Worm (Caenorhabditis elegans) whole organism, midembryonic: ENCODE measurements around the gene irld-36.
"Not testable (repeated sequence)": the region's sequence is repeated elsewhere in the genome, so short reads cannot be mapped to it uniquely, and the experiment has no call there.

Experiments used
- T22C8.4 ChIP-seq: fragments of 200-800 bp; sonication (Bioruptor generic); IDR thresholded peaks from 2 replicates; pipeline ENCODE4 v1.3.6; 2022; ENCODE audit warnings: missing genetic modification characterization, missing compliant biosample characterization
- cog-1 ChIP-seq: sonication (generic microtip); optimal IDR thresholded peaks from 2 replicates; lab custom pipeline; 2016; ENCODE audit warnings: missing genetic modification characterization, missing compliant biosample characterization
- flt-1 ChIP-seq: fragments of 200-800 bp; sonication (Bioruptor generic); IDR thresholded peaks from 2 replicates; pipeline ENCODE4 v1.3.6; 2022; ENCODE audit warnings: missing genetic modification characterization, missing compliant biosample characterization
- klf-2 ChIP-seq: fragments of 200-800 bp; sonication (Bioruptor generic); conservative IDR thresholded peaks from 2 replicates; pipeline ENCODE4 v1.3.6; 2022; ENCODE audit warnings: missing genetic modification reagents, missing genetic modification characterization, missing compliant biosample characterization
- med-1 ChIP-seq: sonication (generic microtip); optimal IDR thresholded peaks from 2 replicates; lab custom pipeline; 2017; ENCODE audit warnings: missing genetic modification characterization, mild to moderate bottlenecking, missing compliant biosample characterization, antibody characterized with exemption, missing genetic modification reagents; ENCODE audit not compliant: insufficient read depth
- ref-1 ChIP-seq: fragments of 200-800 bp; sonication (Bioruptor generic); conservative IDR thresholded peaks from 2 replicates; pipeline ENCODE4 v1.3.6; 2022; ENCODE audit warnings: missing genetic modification reagents, missing genetic modification characterization, missing compliant biosample characterization
- tab-1 ChIP-seq: fragments of 200-800 bp; sonication (Bioruptor generic); IDR thresholded peaks from 2 replicates; pipeline ENCODE4 v1.3.6; 2022; ENCODE audit warnings: missing genetic modification characterization, missing compliant biosample characterization
- ztf-23 ChIP-seq: fragments of 200-800 bp; sonication (Bioruptor generic); IDR thresholded peaks from 2 replicates; pipeline ENCODE4 v1.3.6; 2022; ENCODE audit warnings: missing genetic modification reagents, missing genetic modification characterization, missing compliant biosample characterization
- ztf-29 ChIP-seq: fragments of 200-800 bp; sonication (Bioruptor generic); IDR thresholded peaks from 2 replicates; pipeline ENCODE4 v1.3.6; 2022; ENCODE audit warnings: missing genetic modification reagents, missing genetic modification characterization, missing compliant biosample characterization

The irld-36 gene

DNA sequence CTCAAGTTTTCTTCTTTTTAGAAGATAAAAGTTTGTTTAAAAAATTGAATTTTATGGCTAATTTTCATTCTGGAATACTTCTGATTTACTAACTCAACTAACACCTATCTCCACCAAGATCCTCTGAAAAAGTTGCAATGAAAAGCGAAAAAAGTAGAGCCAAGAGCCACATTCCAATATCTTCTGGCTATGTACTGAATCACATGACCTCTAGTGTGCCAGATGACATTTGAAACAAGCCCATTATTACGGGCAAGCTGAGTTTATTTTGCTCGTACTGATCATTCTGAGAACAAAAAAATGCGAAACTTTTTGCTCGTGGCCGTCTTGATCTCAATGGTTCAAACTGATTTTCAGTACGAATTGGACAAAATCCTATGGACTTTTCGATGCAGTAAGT is at the start of gene irld-36:
irld-36 (plus strand) TSS at position 301 of the 400 bp plus-strand sequence.
- TF ChIP-seq ref-1 (no peak), klf-2 (GFP tag; lab: Robert Waterston, UW) (no peak), cog-1 (tag; lab: Kevin White, UChicago) (no peak), med-1 (no peak), flt-1 (GFP tag; lab: Robert Waterston, UW) (no peak), T22C8.4 (GFP tag; lab: Robert Waterston, UW) (no peak), tab-1 (GFP tag; lab: Robert Waterston, UW) (no peak), ztf-29 (no peak), ztf-23 (GFP tag; lab: Robert Waterston, UW) (no peak)

DNA sequence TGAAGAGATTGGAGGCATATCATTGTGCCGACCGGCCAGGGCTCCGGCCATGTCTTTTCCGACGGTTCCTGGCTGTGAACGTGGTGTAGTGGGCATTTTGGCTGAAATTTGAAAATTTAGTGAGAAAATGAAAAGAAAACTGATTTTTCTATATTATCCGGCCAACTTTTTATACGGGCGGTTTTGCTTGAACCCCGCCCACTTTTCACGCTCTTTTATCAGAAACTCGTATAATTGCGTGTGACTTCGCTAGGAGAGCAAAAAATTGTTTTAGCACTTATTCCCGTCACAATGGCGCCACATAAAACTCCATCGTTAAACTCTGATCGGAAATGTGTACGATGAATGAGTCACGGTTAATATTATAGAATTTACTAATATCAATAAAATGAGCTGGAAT is 47.0 kb upstream of the irld-36 start, which contains the start of gene C08E3.13:
C08E3.13 (minus strand) TSS at position 101 of the 400 bp plus-strand sequence.
- TF ChIP-seq cog-1 (tag; lab: Kevin White, UChicago); med-1; flt-1 (GFP tag; lab: Robert Waterston, UW): not testable (repeated sequence)

DNA sequence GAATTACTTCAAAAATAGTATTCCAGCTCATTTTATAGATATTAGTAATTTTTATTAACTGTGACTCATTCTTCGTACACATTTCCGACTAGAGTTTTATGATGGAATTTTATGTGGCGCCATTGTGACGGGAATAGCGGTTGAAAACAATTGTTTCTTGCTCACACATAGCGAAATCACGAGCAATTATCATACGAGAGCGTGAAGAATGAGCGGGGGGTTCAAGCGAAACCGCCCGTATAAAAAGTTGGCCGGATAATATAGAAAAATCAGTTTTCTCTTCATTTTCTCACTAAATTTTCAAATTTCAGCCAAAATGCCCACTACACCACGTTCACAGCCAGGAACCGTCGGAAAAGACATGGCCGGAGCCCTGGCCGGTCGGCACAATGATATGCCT is 45.7 kb upstream of the irld-36 start, which contains the start of gene C08E3.1:
C08E3.1 (plus strand) TSS at position 301 of the 400 bp plus-strand sequence.
- TF ChIP-seq ref-1; klf-2 (GFP tag; lab: Robert Waterston, UW); ztf-23 (GFP tag; lab: Robert Waterston, UW): not testable (repeated sequence)

DNA sequence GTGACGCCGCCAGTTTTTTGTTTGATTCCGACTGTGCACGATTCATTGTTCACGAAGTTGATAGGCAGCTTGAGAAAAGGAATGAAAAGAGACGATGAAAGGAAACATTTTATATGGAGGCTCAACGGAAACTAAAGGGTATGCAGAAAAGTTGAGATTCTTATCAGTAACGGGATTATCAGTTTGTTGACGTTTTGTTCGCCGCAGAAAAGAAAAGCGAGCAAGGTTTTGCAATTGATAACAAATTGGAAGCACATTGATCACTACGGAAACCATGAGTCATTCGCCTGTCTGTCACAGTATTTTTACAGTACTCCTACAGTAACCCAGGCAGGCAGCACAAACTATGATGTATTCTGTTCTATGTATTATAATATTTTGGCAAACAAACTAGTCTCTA is 43.2 kb upstream of the irld-36 start:
- TF ChIP-seq tab-1 (GFP tag; lab: Robert Waterston, UW) (no peak), T22C8.4 (GFP tag; lab: Robert Waterston, UW) (no peak), ztf-29 (no peak), ztf-23 (GFP tag; lab: Robert Waterston, UW) (no peak), ref-1 (no peak), med-1 (no peak), cog-1 (tag; lab: Kevin White, UChicago) (no peak), klf-2 (GFP tag; lab: Robert Waterston, UW) (no peak), flt-1 (GFP tag; lab: Robert Waterston, UW) (no peak)

DNA sequence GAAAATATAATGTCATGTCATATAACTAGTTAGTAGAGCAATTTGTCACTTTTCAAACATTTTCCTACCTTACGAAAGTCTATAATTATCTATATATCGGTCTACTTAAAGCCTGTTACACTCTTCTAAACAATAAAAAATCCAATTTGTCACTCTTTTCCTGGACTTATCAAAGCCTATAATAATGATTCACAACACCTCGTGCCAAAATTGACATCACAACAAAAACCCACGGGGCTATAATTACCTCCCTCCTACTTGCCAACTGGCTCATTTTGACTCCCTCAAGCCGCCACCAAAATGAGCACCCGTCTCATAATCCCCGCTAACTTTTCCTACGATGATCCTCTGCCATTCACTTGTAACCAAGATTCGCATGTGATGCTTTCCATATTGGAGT is 42.8 kb upstream of the irld-36 start, which contains the start of gene srg-20:
srg-20 (plus strand) TSS at position 301 of the 400 bp plus-strand sequence.
- TF ChIP-seq med-1; ztf-29; T22C8.4 (GFP tag; lab: Robert Waterston, UW): not testable (repeated sequence)

DNA sequence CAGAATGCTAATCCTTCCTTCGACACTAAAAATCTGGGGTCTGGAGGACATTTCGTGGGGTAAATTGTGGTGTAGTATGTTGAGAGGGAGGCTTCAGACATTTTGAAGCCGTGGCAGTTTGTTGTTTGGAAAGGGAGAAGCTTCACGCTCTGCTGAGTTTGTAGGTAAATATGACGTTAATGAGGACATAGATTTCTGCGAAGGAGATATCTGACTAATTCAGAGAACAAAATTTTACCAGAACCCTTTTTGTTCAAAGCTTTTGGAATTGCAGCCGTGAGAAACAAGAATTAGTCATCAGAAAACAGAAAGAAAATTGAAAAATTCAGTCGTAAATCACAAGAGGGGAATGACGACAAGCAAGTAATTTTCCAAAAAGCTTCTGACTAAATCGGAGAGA is 38.7 kb upstream of the irld-36 start, which contains the start of gene srh-72:
srh-72 (minus strand) TSS at position 101 of the 400 bp plus-strand sequence.
- TF ChIP-seq ref-1 (no peak), T22C8.4 (GFP tag; lab: Robert Waterston, UW) (no peak), ztf-23 (GFP tag; lab: Robert Waterston, UW) (no peak)

DNA sequence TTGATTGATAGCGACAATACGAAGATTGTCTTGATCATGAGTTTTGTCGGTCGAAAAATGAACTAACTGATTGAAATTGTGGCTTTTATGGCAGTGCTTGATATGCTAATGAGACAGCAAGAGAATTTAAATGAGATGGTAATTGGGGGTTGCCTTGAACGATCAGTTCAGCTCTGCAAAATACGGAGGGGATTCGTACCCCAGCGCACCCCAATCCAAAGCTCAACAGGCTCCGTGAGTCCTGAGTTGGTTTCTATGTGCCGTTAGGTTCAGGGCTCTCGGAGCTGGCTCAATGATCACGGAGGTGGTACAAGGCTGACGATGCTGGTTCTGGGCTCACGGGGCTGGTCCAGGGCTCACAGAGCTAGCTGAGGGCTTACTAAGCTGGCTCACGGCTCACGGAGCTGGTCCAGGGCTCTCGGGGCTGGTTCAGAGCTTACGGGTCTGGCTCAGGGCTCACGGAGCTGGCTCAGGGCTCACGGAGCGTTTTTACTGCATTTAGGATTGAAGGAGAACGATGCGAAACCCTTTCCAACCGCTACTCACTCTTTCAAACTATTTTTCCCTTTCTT is 34.3 kb upstream of the irld-36 start, which contains the start of gene ZC204.6:
ZC204.6 (minus strand) TSS at position 51 of the 572 bp plus-strand sequence.
- no peak for TF ChIP-seq ztf-29
- no peak for TF ChIP-seq flt-1 (GFP tag; lab: Robert Waterston, UW)
- no peak for TF ChIP-seq T22C8.4 (GFP tag; lab: Robert Waterston, UW)
- TF ChIP-seq klf-2 (GFP tag; lab: Robert Waterston, UW), result no peak
- no peak for TF ChIP-seq ztf-23 (GFP tag; lab: Robert Waterston, UW)
- no peak for TF ChIP-seq cog-1 (tag; lab: Kevin White, UChicago)
- no peak for TF ChIP-seq tab-1 (GFP tag; lab: Robert Waterston, UW)
- no peak for TF ChIP-seq med-1
- no peak for TF ChIP-seq ref-1

DNA sequence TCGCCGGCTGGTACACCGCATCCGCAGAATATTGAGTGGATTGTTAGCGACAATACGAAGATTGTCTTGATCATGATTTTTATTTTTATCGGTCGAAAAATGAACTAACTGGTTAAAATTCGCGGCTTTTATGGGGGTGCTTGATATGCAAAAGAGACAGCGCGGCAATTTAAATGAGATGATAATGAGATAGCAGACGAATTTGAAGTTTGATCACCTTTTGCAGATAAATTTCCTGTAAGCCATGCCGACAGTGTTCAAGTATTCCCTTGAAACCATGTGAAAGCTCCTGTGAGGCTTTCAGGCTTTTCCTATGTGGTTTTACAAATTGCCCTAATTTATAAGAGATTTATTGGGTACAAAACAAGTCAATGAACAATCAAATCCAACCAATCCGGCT is 33.0 kb upstream of the irld-36 start, which contains the start of gene ZC204.17:
ZC204.17 (minus strand) TSS at position 101 of the 400 bp plus-strand sequence.
- TF ChIP-seq tab-1 (GFP tag; lab: Robert Waterston, UW) (no peak), ztf-29 (no peak), cog-1 (tag; lab: Kevin White, UChicago) (no peak), med-1 (no peak), T22C8.4 (GFP tag; lab: Robert Waterston, UW) (no peak), flt-1 (GFP tag; lab: Robert Waterston, UW) (no peak), klf-2 (GFP tag; lab: Robert Waterston, UW) (no peak), ztf-23 (GFP tag; lab: Robert Waterston, UW) (no peak), ref-1 (no peak)

DNA sequence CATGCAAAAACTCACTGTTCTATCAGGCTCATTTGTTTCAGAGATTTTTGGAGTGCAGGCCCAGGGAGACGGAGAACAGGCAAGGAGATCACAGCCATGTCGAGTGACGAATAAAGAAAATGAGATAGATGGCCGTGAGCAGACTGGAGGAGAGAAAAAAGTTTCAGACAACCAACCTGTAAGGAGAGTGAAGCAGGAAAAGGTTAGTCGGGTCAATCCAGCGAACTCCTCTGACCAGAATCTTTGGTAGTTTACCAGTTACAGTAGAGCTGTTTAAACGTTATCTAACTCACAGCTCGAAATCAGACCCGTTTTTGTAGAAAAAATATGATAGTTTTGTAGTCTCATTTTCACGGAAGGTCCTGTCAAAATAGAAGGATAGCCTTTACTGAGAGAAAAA is 30.4 kb upstream of the irld-36 start, which contains the start of gene fbxb-21:
fbxb-21 (minus strand) TSS at position 101 of the 400 bp plus-strand sequence.
- TF ChIP-seq klf-2 (GFP tag; lab: Robert Waterston, UW) (no peak), tab-1 (GFP tag; lab: Robert Waterston, UW) (no peak), flt-1 (GFP tag; lab: Robert Waterston, UW) (no peak), med-1 (no peak), T22C8.4 (GFP tag; lab: Robert Waterston, UW) (no peak), ref-1 (no peak), ztf-29 (no peak), ztf-23 (GFP tag; lab: Robert Waterston, UW) (no peak), cog-1 (tag; lab: Kevin White, UChicago) (no peak)

DNA sequence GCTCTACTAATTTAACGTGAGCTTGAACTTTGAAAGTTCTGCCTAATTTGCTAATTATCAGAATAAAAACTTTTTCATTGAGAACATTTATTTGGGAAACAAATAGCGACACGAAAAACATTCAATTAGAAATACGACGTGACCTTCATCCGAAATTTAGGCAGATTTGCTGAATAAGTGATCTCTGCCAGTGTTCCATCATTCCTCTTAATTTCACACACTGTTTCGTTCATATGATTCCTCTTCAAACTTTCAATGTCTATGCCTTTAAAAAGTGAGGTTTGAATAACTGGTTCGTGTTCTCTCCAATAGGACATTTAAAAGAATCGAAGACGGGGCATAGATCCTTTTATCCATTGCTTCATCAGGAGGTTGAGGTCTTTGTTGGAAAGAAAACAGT is 28.7 kb upstream of the irld-36 start, which contains the start of gene fbxb-20:
fbxb-20 (minus strand) TSS at position 101 of the 400 bp plus-strand sequence.
- TF ChIP-seq ztf-23 (GFP tag; lab: Robert Waterston, UW), result no peak
- no peak for TF ChIP-seq cog-1 (tag; lab: Kevin White, UChicago)
